Worm (Caenorhabditis elegans): Measurements from ENCODE around the gene H09F14.1.

DNA sequence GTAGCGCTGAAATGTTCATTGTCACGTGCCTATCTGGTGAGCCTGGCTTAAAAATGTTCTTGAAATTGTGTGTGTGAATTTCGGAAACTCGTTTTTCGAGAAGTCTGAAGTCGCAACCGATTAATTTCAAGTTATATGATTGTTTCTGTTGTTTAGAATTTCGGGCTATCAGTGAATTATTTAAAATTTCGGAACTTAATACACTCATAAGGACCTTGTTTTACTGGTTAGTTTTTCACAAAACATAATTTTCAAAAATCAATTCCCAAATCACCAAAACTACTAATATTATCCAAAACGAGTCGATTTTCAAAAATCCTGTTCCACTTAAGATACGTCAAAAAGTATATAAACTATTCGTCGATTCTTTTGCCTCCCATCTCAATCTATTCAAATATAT is 15.1 kb upstream of the H09F14.1 start:
- TF ChIP-seq attf-6 (GFP tag; IDR thresholded peaks at IDR 0.05) = no peak
- TF ChIP-seq snpc-1.1 (tag; optimal IDR thresholded peaks at IDR 0.05; ENCODE audit: insufficient read depth) = no peak
- no peak for TF ChIP-seq repo-1 (tag; optimal IDR thresholded peaks at IDR 0.05)
- TF ChIP-seq Y56A3A.18 (GFP tag; IDR thresholded peaks at IDR 0.05) = no peak
- no peak for TF ChIP-seq ztf-18 (tag; optimal IDR thresholded peaks at IDR 0.05)
